Fruit fly (Drosophila melanogaster): ENCODE results near the gene CG44521.

- no peak for TF ChIP-seq CG9948 (tag; optimal IDR thresholded peaks at IDR 0.05)
- no peak for TF ChIP-seq CG32121 (GFP tag; IDR thresholded peaks at IDR 0.05)
- no peak for TF ChIP-seq Ets98B (GFP tag; IDR thresholded peaks at IDR 0.05)
- TF ChIP-seq CG34367 (tag; optimal IDR thresholded peaks at IDR 0.05), result no peak
- TF ChIP-seq EcR (GFP tag; optimal IDR thresholded peaks at IDR 0.05), result no peak
- TF ChIP-seq CG13204 (GFP tag; optimal IDR thresholded peaks at IDR 0.05), result no peak
- no peak for TF ChIP-seq gl (tag; optimal IDR thresholded peaks at IDR 0.05)
- no peak for TF ChIP-seq CG15710 (tag; optimal IDR thresholded peaks at IDR 0.05)
Observed at dm6 chr3L:5686274-5686673, 26.9 kb upstream of the CG44521 start.
